Worm (Caenorhabditis elegans) whole organism, young adult: ENCODE data around the gene Y43F8C.7.

ENCODE experiments used
- B0035.1 ChIP-seq: sonication (generic microtip); optimal IDR thresholded peaks from 2 replicates; lab custom pipeline; 2016; ENCODE audit warnings: missing genetic modification characterization, mild to moderate bottlenecking, missing compliant biosample characterization, missing genotype, missing genetic modification reagents
- C06A6.2 ChIP-seq: fragments of 200-800 bp; sonication (Bioruptor generic); conservative IDR thresholded peaks from 2 replicates; pipeline ENCODE4 v1.3.6; 2022; ENCODE audit warnings: missing genetic modification characterization, missing compliant biosample characterization
- C17E4.6 ChIP-seq: fragments of 200-800 bp; sonication (Bioruptor generic); IDR thresholded peaks from 2 replicates; pipeline ENCODE4 v1.3.6; 2022; ENCODE audit warnings: missing genetic modification reagents, missing genetic modification characterization, missing compliant biosample characterization
- F22D6.2 ChIP-seq: sonication (generic microtip); optimal IDR thresholded peaks from 2 replicates; lab custom pipeline; 2016; ENCODE audit warnings: mild to moderate bottlenecking, missing genetic modification characterization, missing compliant biosample characterization
- F37B4.10 ChIP-seq: fragments of 200-800 bp; sonication (Bioruptor generic); IDR thresholded peaks from 2 replicates; pipeline ENCODE4 v1.3.6; 2022; ENCODE audit warnings: missing genetic modification characterization, missing compliant biosample characterization
- F39B2.1 ChIP-seq: fragments of 200-800 bp; sonication (Bioruptor generic); IDR thresholded peaks from 2 replicates; pipeline ENCODE4 v1.3.6; 2022; ENCODE audit warnings: missing genetic modification reagents, missing genetic modification characterization, missing compliant biosample characterization
- K11D2.4 ChIP-seq: fragments of 200-800 bp; sonication (Bioruptor generic); IDR thresholded peaks from 2 replicates; pipeline ENCODE4 v1.3.6; 2022; ENCODE audit warnings: missing genetic modification reagents, missing genetic modification characterization, missing compliant biosample characterization
- T07F8.4 ChIP-seq: sonication (generic microtip); optimal IDR thresholded peaks from 2 replicates; lab custom pipeline; 2016; ENCODE audit warnings: mild to moderate bottlenecking, missing genetic modification characterization, moderate library complexity, missing compliant biosample characterization
- Y56A3A.18 ChIP-seq: fragments of 200-800 bp; sonication (Bioruptor generic); IDR thresholded peaks from 2 replicates; pipeline ENCODE4 v1.3.6; 2022; ENCODE audit warnings: missing genetic modification reagents, missing genetic modification characterization, missing compliant biosample characterization
- Y95B8A.8 ChIP-seq: fragments of 200-800 bp; sonication (Bioruptor generic); IDR thresholded peaks from 2 replicates; pipeline ENCODE4 v1.3.6; 2022; ENCODE audit warnings: missing genetic modification reagents, missing genetic modification characterization, missing compliant biosample characterization
- ZK185.1 ChIP-seq: sonication (generic microtip); optimal IDR thresholded peaks from 2 replicates; lab custom pipeline; 2016; ENCODE audit warnings: mild to moderate bottlenecking, missing genetic modification characterization, missing compliant biosample characterization; ENCODE audit not compliant: poor library complexity, severe bottlenecking
- ama-1 ChIP-seq, 3 experiments: fragments of 150-350 bp in 1 of 3; sonication (generic microtip) in 2 of 3; optimal IDR thresholded peaks; 2 replicates each; lab custom pipeline; 2014 to 2018; ENCODE audit warnings: missing biosample characterization in 2 of 3, missing genetic modification characterization in 2 of 3, missing genetic modification reagents in 2 of 3
- ccch-3 ChIP-seq: fragments of 200-800 bp; sonication (Bioruptor generic); optimal IDR thresholded peaks from 2 replicates; lab custom pipeline; 2018; ENCODE audit warnings: mild to moderate bottlenecking, missing genetic modification characterization, missing compliant biosample characterization
- cebp-2 ChIP-seq: fragments of 200-800 bp; sonication (Bioruptor generic); IDR thresholded peaks from 2 replicates; pipeline ENCODE4 v1.3.6; 2022; ENCODE audit warnings: missing genetic modification characterization, missing compliant biosample characterization
- ceh-40 ChIP-seq: fragments of 200-800 bp; sonication (Bioruptor generic); IDR thresholded peaks from 2 replicates; pipeline ENCODE4 v1.3.6; 2022; ENCODE audit warnings: missing genetic modification characterization, missing compliant biosample characterization
- chd-7 ChIP-seq: sonication (generic microtip); optimal IDR thresholded peaks from 2 replicates; lab custom pipeline; 2016; ENCODE audit warnings: mild to moderate bottlenecking, missing genetic modification characterization, moderate library complexity, missing compliant biosample characterization
- dox-1 ChIP-seq: fragments of 200-800 bp; sonication (Bioruptor generic); IDR thresholded peaks from 2 replicates; pipeline ENCODE4 v1.3.6; 2022; ENCODE audit warnings: missing genetic modification reagents, missing genetic modification characterization, missing compliant biosample characterization
- egl-18 ChIP-seq: fragments of 200-800 bp; sonication (Bioruptor generic); IDR thresholded peaks from 2 replicates; pipeline ENCODE4 v1.3.6; 2022; ENCODE audit warnings: missing genetic modification reagents, missing genetic modification characterization, missing compliant biosample characterization
- egrh-3 ChIP-seq: fragments of 200-800 bp; sonication (Bioruptor generic); IDR thresholded peaks from 2 replicates; pipeline ENCODE4 v1.3.6; 2022; ENCODE audit warnings: missing genetic modification reagents, missing genetic modification characterization, missing compliant biosample characterization
- ets-4 ChIP-seq: fragments of 200-800 bp; sonication (Bioruptor generic); optimal IDR thresholded peaks from 2 replicates; lab custom pipeline; 2018; ENCODE audit warnings: mild to moderate bottlenecking, missing genetic modification characterization, missing compliant biosample characterization
- gei-17 ChIP-seq: fragments of 200-800 bp; sonication (Bioruptor generic); optimal IDR thresholded peaks from 2 replicates; lab custom pipeline; 2018; ENCODE audit warnings: mild to moderate bottlenecking, missing genetic modification characterization, missing compliant biosample characterization
- hmg-20 ChIP-seq: fragments of 200-800 bp; sonication (Bioruptor generic); IDR thresholded peaks from 2 replicates; pipeline ENCODE4 v1.3.6; 2022; ENCODE audit warnings: missing genetic modification reagents, missing genetic modification characterization, missing compliant biosample characterization
- hrde-1 ChIP-seq: sonication (generic microtip); optimal IDR thresholded peaks from 2 replicates; lab custom pipeline; 2016; ENCODE audit warnings: missing genetic modification characterization, mild to moderate bottlenecking, missing compliant biosample characterization, moderate library complexity, missing genotype, missing genetic modification reagents, borderline replicate concordance
- let-607 ChIP-seq, 2 experiments: fragments of 200-800 bp in 1 of 2; sonication (Bioruptor generic) in 1 of 2; sonication (generic microtip) in 1 of 2; optimal IDR thresholded peaks; 2 replicates each; lab custom pipeline; 2016 to 2018; ENCODE audit warnings: mild to moderate bottlenecking in 2 of 2, missing compliant biosample characterization in 2 of 2, missing genetic modification characterization in 2 of 2, moderate library complexity in 2 of 2, missing genotype in 1 of 2
- lin-54 ChIP-seq: fragments of 200-800 bp; sonication (Bioruptor generic); optimal IDR thresholded peaks from 2 replicates; lab custom pipeline; 2018; ENCODE audit warnings: mild to moderate bottlenecking, missing genetic modification characterization, missing compliant biosample characterization
- lsy-27 ChIP-seq: sonication (generic microtip); optimal IDR thresholded peaks from 2 replicates; lab custom pipeline; 2017; ENCODE audit warnings: missing genetic modification characterization, mild to moderate bottlenecking, missing compliant biosample characterization, antibody characterized with exemption, missing genotype, borderline replicate concordance; ENCODE audit not compliant: insufficient read depth
- madf-10 ChIP-seq: sonication (generic microtip); optimal IDR thresholded peaks from 2 replicates; lab custom pipeline; 2016; ENCODE audit warnings: mild to moderate bottlenecking, missing genetic modification characterization, missing compliant biosample characterization
- mcd-1 ChIP-seq: fragments of 200-800 bp; sonication (Bioruptor generic); IDR thresholded peaks from 2 replicates; pipeline ENCODE4 v1.3.6; 2022; ENCODE audit warnings: missing genetic modification reagents, missing genetic modification characterization, missing compliant biosample characterization
- rcor-1 ChIP-seq: fragments of 200-800 bp; sonication (Bioruptor generic); IDR thresholded peaks from 2 replicates; pipeline ENCODE4 v1.3.6; 2022; ENCODE audit warnings: missing genetic modification reagents, missing genetic modification characterization, missing compliant biosample characterization
- rpc-1 ChIP-seq, 2 experiments: fragments of 150-350 bp in 1 of 2; sonication (generic microtip) in 1 of 2; optimal IDR thresholded peaks; 2 replicates each; lab custom pipeline; 2014 to 2018; ENCODE audit warnings: missing biosample characterization in 1 of 2, missing genetic modification characterization in 1 of 2, missing genetic modification reagents in 1 of 2, missing genotype in 1 of 2
- sea-2 ChIP-seq: fragments of 200-800 bp; sonication (Bioruptor generic); IDR thresholded peaks from 2 replicates; pipeline ENCODE4 v1.3.6; 2022; ENCODE audit warnings: missing genetic modification characterization, missing compliant biosample characterization
- snpc-1.3 ChIP-seq: sonication (generic microtip); optimal IDR thresholded peaks from 2 replicates; lab custom pipeline; 2017; ENCODE audit warnings: missing genetic modification characterization, mild to moderate bottlenecking, missing compliant biosample characterization, antibody characterized with exemption, moderate library complexity, missing genotype, missing genetic modification reagents; ENCODE audit not compliant: insufficient read depth
- snpc-4 ChIP-seq, 5 experiments: fragments of 150-350 bp in 1 of 5; sonication (generic microtip) in 4 of 5; optimal IDR thresholded peaks; 2 replicates each; lab custom pipeline; 2014 to 2018; ENCODE audit warnings: missing genetic modification characterization in 5 of 5, missing biosample characterization in 3 of 5, antibody characterized with exemption in 2 of 5, mild to moderate bottlenecking in 2 of 5, missing compliant biosample characterization in 2 of 5, missing genotype in 2 of 5, moderate library complexity in 2 of 5, missing genetic modification reagents in 1 of 5
- somi-1 ChIP-seq: fragments of 200-800 bp; sonication (Bioruptor generic); optimal IDR thresholded peaks from 2 replicates; lab custom pipeline; 2018; ENCODE audit warnings: mild to moderate bottlenecking, missing genetic modification characterization, missing compliant biosample characterization
- tbx-9 ChIP-seq: sonication (generic microtip); optimal IDR thresholded peaks from 2 replicates; lab custom pipeline; 2016; ENCODE audit warnings: borderline replicate concordance, missing genetic modification characterization, inconsistent platforms, missing compliant biosample characterization
- zfh-2 ChIP-seq: fragments of 200-800 bp; sonication (Bioruptor generic); conservative IDR thresholded peaks from 2 replicates; pipeline ENCODE4 v1.3.6; 2022; ENCODE audit warnings: missing genetic modification reagents, missing genetic modification characterization, missing compliant biosample characterization
- ztf-22 ChIP-seq: fragments of 200-800 bp; sonication (Bioruptor generic); optimal IDR thresholded peaks from 2 replicates; lab custom pipeline; 2018; ENCODE audit warnings: mild to moderate bottlenecking, missing genetic modification characterization, moderate library complexity, missing compliant biosample characterization
- ztf-25 ChIP-seq: fragments of 200-800 bp; sonication (Bioruptor generic); IDR thresholded peaks from 2 replicates; pipeline ENCODE4 v1.3.6; 2022; ENCODE audit warnings: missing genetic modification reagents, missing genetic modification characterization, missing compliant biosample characterization
- ztf-28 ChIP-seq: fragments of 200-800 bp; sonication (Bioruptor generic); IDR thresholded peaks from 2 replicates; pipeline ENCODE4 v1.3.6; 2022; ENCODE audit warnings: missing genetic modification reagents, missing genetic modification characterization, missing compliant biosample characterization

Gene Y43F8C.7

DNA sequence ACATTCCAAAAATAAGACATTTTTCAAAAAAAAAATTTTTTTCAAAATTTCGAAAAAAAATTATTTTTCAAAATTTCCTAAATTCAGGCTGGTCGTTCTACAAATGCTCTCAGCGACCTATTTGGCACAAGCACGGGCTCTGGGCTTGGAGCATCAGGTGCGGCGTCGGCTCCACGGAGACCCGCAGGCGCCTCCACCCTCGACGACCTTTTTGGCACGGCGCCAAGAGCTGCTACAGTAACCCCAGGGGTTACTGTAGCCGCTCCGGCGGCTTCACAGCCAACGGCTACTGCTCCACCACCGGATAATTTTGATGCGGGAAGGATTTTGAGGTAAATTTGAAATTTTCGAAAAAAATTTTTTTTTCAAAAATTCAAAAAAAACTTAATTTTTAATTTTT lies 18.1 kb downstream of the Y43F8C.7 start:
- peak; percentile 77; the same call in 1 of the 2 replicates for TF ChIP-seq egrh-3
- peak; percentile 82 for TF ChIP-seq zfh-2
- TF ChIP-seq ccch-3 (GFP tag; lab: Kevin White, UChicago), result no peak
- no peak for TF ChIP-seq lsy-27 (tag; lab: Kevin White, UChicago)

DNA sequence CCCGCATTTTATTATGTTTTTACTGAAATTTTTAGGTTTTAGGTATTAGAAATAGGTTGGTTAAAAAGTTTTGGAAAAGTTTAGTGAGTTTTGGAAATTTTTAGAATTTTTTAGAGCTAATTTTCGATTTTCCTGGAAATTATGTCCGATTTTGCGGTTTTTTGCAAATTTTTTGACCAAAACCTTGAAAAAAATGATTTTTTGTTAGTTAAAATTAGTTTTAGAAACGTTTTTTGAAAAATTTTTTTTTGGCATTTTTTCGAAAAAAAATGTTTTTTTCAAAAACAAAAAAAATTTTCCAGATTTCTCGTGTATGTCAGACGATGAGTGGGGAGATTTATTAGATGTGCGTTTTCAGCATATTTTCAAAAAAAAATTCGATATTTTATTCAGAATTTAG lies 19.1 kb downstream of the Y43F8C.7 start, which contains the start of gene dyf-19:
Gene dyf-19, plus strand, starts transcription at position 301 of the 400 bp plus-strand sequence.
- TF ChIP-seq B0035.1 (tag; lab: Kevin White, UChicago), result no peak
- no peak for TF ChIP-seq egl-18 (GFP tag; lab: Robert Waterston, UW)
- TF ChIP-seq C06A6.2 (GFP tag; lab: Robert Waterston, UW), result no peak
- no peak for TF ChIP-seq ztf-28 (GFP tag; lab: Robert Waterston, UW)
- TF ChIP-seq, all 124 proteins: peak for 0

DNA sequence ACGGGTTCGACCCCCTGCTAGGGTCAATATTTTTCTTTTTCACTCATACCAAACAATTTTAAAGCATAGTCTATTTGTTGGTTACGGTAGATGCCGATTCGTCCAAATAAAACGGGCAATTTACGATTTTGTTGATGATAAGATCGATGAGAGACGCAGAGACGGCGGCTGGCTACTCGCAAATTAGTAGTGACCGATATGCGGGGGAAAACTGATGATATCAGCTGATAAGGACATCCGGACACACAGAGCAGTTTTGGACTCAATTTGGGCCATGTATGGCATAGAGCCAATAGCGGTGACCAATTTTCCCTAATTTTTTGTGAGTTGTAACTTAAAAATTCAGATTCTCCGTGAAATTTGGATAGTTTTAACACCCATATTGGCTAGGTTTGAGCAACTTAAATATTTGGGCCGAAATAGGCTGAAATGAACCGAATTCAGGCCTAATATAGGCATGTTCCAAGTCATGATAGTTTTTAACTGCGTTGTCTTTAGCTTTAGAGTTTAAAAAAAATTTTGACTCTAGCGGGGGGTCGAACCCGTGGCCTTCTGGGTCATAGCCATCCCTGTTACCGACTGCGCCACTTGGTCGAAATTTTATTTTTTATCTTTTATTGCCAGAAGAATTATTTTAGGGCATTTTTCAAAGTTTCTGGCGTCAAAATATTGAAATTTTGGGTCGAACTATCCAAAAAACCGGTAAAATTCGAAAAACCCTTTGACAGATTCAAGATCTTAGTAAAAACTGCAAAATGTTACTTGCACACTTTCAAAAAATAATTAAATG lies 20.1 kb downstream of the Y43F8C.7 start:
- TF ChIP-seq somi-1 (GFP tag; lab: Kevin White, UChicago) (no peak), rpc-1 (optimal IDR thresholded peaks at IDR 0.05; lab: Kevin White, UChicago) (peak; percentile 24), rpc-1 (tag; optimal IDR thresholded peaks at IDR 0.05; lab: Kevin White, UChicago) (peak; percentile 58)

DNA sequence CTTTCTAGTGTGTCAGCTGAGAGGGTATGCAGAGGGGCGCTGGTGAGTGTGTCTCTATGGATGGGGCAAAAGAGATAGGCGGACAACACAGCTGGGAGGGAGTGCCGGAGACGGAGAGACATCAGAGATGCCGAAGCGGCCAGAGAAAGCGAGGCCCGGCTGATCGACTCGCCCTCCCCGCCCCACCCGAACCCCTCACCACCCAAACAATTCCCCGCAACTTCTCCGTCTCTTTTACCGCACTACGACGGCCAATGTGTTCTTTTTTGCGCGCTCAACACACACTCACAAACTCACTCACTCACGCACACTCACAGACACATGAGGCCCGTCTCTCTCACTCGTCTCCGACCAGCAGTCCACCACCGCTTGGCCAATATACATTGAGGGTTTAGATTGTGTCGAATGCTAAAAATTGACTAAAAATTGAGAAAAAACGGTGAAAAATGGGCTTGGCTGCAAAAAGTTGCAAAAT lies 21.4 kb downstream of the Y43F8C.7 start, which contains the start of gene Y43F8C.3:
Gene Y43F8C.3, minus strand, starts transcription at position 187 of the 475 bp plus-strand sequence.
- TF ChIP-seq snpc-1.3 (tag; lab: Kevin White, UChicago), result no peak
- TF ChIP-seq K11D2.4 (GFP tag; lab: Robert Waterston, UW), result peak; percentile 47; the same call in 1 of the 2 replicates
- no peak for TF ChIP-seq ztf-25 (GFP tag; lab: Robert Waterston, UW)
- peak; percentile 46 for TF ChIP-seq gei-17 (GFP tag; lab: Kevin White, UChicago)
- TF ChIP-seq F22D6.2, result no peak
- peak; percentile 4 for TF ChIP-seq ets-4 (GFP tag; lab: Kevin White, UChicago)
- TF ChIP-seq F39B2.1 (GFP tag; lab: Robert Waterston, UW), result no peak
- peak; percentile 86 for TF ChIP-seq dox-1
- TF ChIP-seq chd-7 (tag; lab: Kevin White, UChicago), result peak; percentile 31
- TF ChIP-seq Y56A3A.18 (GFP tag; lab: Robert Waterston, UW), result 0 out of 2 replicates have a peak, but pooled peaks have one; percentile 60
- TF ChIP-seq madf-10 (tag; lab: Kevin White, UChicago), result no peak
- no peak for TF ChIP-seq ztf-22 (GFP tag; lab: Kevin White, UChicago)
- TF ChIP-seq ZK185.1 (tag; lab: Kevin White, UChicago), result no peak
- TF ChIP-seq rcor-1 (GFP tag; lab: Robert Waterston, UW), result 0 out of 2 replicates have a peak, but pooled peaks have one; percentile 38
- TF ChIP-seq sea-2 (GFP tag; lab: Robert Waterston, UW), result no peak
- TF ChIP-seq Y95B8A.8 (GFP tag; lab: Robert Waterston, UW), result no peak
- no peak for TF ChIP-seq ceh-40 (GFP tag; lab: Robert Waterston, UW)
- no peak for TF ChIP-seq hrde-1 (tag; lab: Kevin White, UChicago)
- no peak for TF ChIP-seq let-607 (tag; optimal IDR thresholded peaks at IDR 0.05; lab: Kevin White, UChicago)
- TF ChIP-seq lin-54 (GFP tag; lab: Kevin White, UChicago), result peak; percentile 19
- TF ChIP-seq C06A6.2 (GFP tag; lab: Robert Waterston, UW), result no peak
- no peak for TF ChIP-seq F37B4.10 (GFP tag; lab: Robert Waterston, UW)
- peak; percentile 20 for TF ChIP-seq snpc-4 (GFP tag; optimal IDR thresholded peaks at IDR 0.05; lab: Kevin White, UChicago)
- TF ChIP-seq snpc-4 (tag; optimal IDR thresholded peaks at IDR 0.05; lab: Kevin White, UChicago), result peak in 1 of 4 experiments; percentile 38
- TF ChIP-seq ccch-3 (GFP tag; lab: Kevin White, UChicago), result no peak
- no peak for TF ChIP-seq ama-1 (optimal IDR thresholded peaks at IDR 0.05; lab: Kevin White, UChicago)
- no peak for TF ChIP-seq ama-1 (GFP tag; optimal IDR thresholded peaks at IDR 0.05; lab: Kevin White, UChicago)
- TF ChIP-seq cebp-2, result no peak
- no peak for TF ChIP-seq C17E4.6 (GFP tag; lab: Robert Waterston, UW)
- TF ChIP-seq hmg-20 (GFP tag; lab: Robert Waterston, UW), result no peak
- no peak for TF ChIP-seq T07F8.4
- TF ChIP-seq tbx-9 (tag; lab: Kevin White, UChicago), result no peak
- TF ChIP-seq mcd-1 (GFP tag; lab: Robert Waterston, UW), result peak; percentile 62
